Worm (Caenorhabditis elegans): ENCODE measurements around the gene nhr-105.

DNA sequence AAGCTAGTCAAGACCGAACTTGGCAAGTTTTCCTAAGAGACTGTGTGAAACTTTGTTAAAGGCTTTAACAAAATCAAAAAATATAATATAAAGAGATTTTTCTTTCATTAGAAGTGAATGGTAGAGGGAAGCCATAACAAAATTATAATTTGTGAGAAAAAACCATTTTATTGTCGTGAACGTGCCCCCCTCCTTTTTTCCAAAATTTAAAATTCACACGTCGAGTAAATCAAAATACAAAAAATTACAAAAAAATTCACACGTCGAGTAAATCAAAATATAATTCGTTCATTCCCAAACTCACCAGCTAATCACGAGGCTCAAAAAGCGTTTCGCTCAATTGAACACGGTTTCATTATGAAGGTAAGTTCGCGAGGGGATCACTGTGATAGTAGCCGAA, 40.4 kb upstream of the nhr-105 start, which contains the start of gene C25A8.2:
- TF ChIP-seq ztf-11 (tag; optimal IDR thresholded peaks at IDR 0.05) = no peak
- TF ChIP-seq unc-62 (GFP tag; optimal IDR thresholded peaks at IDR 0.05) = no peak

Data from whole organism, L2 larva.